Fruit fly (Drosophila melanogaster) whole organism, embryonic: Measurements from ENCODE around the gene ftz.

Experiments used
- Atf-2 ChIP-seq: fragments of 200-800 bp; sonication (Bioruptor generic); optimal IDR thresholded peaks from 2 replicates; lab custom pipeline; 2016; ENCODE audit warnings: missing biosample characterization, missing genetic modification characterization
- Awh ChIP-seq: fragments of 200-800 bp; sonication (Bioruptor generic); IDR thresholded peaks from 2 replicates; pipeline ENCODE4, ENCODE4 v1.3.6; 2022; ENCODE audit warnings: missing biosample characterization, missing genetic modification characterization
- CG10267 ChIP-seq: fragments of 200-800 bp; sonication (Bioruptor generic); optimal IDR thresholded peaks from 2 replicates; lab custom pipeline; 2018; ENCODE audit warnings: missing biosample characterization, mild to moderate bottlenecking, missing genetic modification characterization, moderate library complexity
- CG10565 ChIP-seq: fragments of 200-800 bp; sonication (Bioruptor generic); optimal IDR thresholded peaks from 3 replicates; lab custom pipeline; 2016; ENCODE audit warnings: missing biosample characterization, mild to moderate bottlenecking, missing genetic modification characterization
- CG11504 ChIP-seq: fragments of 200-800 bp; sonication (Bioruptor generic); optimal IDR thresholded peaks from 3 replicates; lab custom pipeline; 2019; ENCODE audit warnings: missing biosample characterization, mild to moderate bottlenecking, missing genetic modification characterization, moderate library complexity
- CG11560 ChIP-seq: fragments of 200-800 bp; sonication (Bioruptor generic); IDR thresholded peaks from 3 replicates; pipeline ENCODE4 v1.3.6; 2022; ENCODE audit warnings: missing biosample characterization, missing genetic modification characterization
- CG1233 ChIP-seq: fragments of 200-800 bp; sonication (Bioruptor generic); optimal IDR thresholded peaks from 4 replicates; lab custom pipeline; 2018; ENCODE audit warnings: missing biosample characterization, mild to moderate bottlenecking, missing genetic modification characterization
- CG13894 ChIP-seq: fragments of 200-800 bp; sonication (Bioruptor generic); optimal IDR thresholded peaks from 3 replicates; lab custom pipeline; 2018; ENCODE audit warnings: missing biosample characterization, mild to moderate bottlenecking, missing genetic modification characterization, moderate library complexity
- CG16779 ChIP-seq: fragments of 200-800 bp; sonication (Bioruptor generic); IDR thresholded peaks from 2 replicates; pipeline ENCODE4 v1.3.6; 2022; ENCODE audit warnings: missing biosample characterization, missing genetic modification characterization
- CG17361 ChIP-seq: fragments of 200-800 bp; sonication (Bioruptor generic); IDR thresholded peaks from 3 replicates; pipeline ENCODE4 v1.3.6; 2022; ENCODE audit warnings: missing biosample characterization, missing genetic modification characterization
- CG17385 ChIP-seq: fragments of 200-800 bp; sonication (Bioruptor generic); optimal IDR thresholded peaks from 3 replicates; lab custom pipeline; 2018; ENCODE audit warnings: missing biosample characterization, mild to moderate bottlenecking, missing genetic modification characterization
- CG31365 ChIP-seq: fragments of 200-800 bp; sonication (Bioruptor generic); optimal IDR thresholded peaks from 2 replicates; lab custom pipeline; 2018; ENCODE audit warnings: missing biosample characterization, mild to moderate bottlenecking, missing genetic modification characterization
- CG4328 ChIP-seq: fragments of 200-800 bp; sonication (Bioruptor generic); optimal IDR thresholded peaks from 3 replicates; lab custom pipeline; 2017; ENCODE audit warnings: missing biosample characterization, missing genetic modification reagents, missing genetic modification characterization
- CG5180 ChIP-seq: fragments of 200-800 bp; sonication (Bioruptor generic); optimal IDR thresholded peaks from 3 replicates; lab custom pipeline; 2017; ENCODE audit warnings: missing biosample characterization, missing genetic modification characterization, mild to moderate bottlenecking, moderate library complexity, missing genetic modification reagents
- CG6854 ChIP-seq: fragments of 200-800 bp; sonication (Bioruptor generic); optimal IDR thresholded peaks from 3 replicates; lab custom pipeline; 2017; ENCODE audit warnings: missing biosample characterization, mild to moderate bottlenecking, missing genetic modification characterization
- D19A ChIP-seq: fragments of 200-800 bp; optimal IDR thresholded peaks from 3 replicates; lab custom pipeline; 2019; ENCODE audit warnings: missing biosample characterization, mild to moderate bottlenecking, missing genetic modification characterization, moderate library complexity
- Deaf1 ChIP-seq: fragments of 200-800 bp; optimal IDR thresholded peaks from 3 replicates; lab custom pipeline; 2019; ENCODE audit warnings: missing biosample characterization, mild to moderate bottlenecking, missing genetic modification characterization, moderate library complexity
- Dp ChIP-seq: fragments of 200-800 bp; sonication (Bioruptor generic); optimal IDR thresholded peaks from 2 replicates; lab custom pipeline; 2018; ENCODE audit warnings: missing biosample characterization, mild to moderate bottlenecking, missing genetic modification characterization, moderate library complexity
- Mad ChIP-seq: fragments of 200-800 bp; sonication (Bioruptor generic); optimal IDR thresholded peaks from 2 replicates; lab custom pipeline; 2016; ENCODE audit warnings: missing biosample characterization, missing genetic modification characterization
- Mrtf ChIP-seq: fragments of 200-800 bp; sonication (Bioruptor generic); IDR thresholded peaks from 3 replicates; pipeline ENCODE4 v1.3.6; 2022; ENCODE audit warnings: missing biosample characterization, missing genetic modification characterization
- NK7.1 ChIP-seq: fragments of 200-800 bp; sonication (Bioruptor generic); optimal IDR thresholded peaks from 3 replicates; lab custom pipeline; 2016; ENCODE audit warnings: missing biosample characterization, missing genetic modification characterization
- Six4 ChIP-seq: fragments of 200-800 bp; sonication (Bioruptor generic); optimal IDR thresholded peaks from 2 replicates; lab custom pipeline; 2016; ENCODE audit warnings: missing biosample characterization, missing genetic modification characterization
- Xbp1 ChIP-seq: fragments of 200-800 bp; sonication (Bioruptor generic); optimal IDR thresholded peaks from 3 replicates; lab custom pipeline; 2016; ENCODE audit warnings: missing biosample characterization, mild to moderate bottlenecking, missing genetic modification characterization
- abd-A ChIP-seq: fragments of 200-800 bp; sonication (Bioruptor generic); optimal IDR thresholded peaks from 3 replicates; lab custom pipeline; 2019; ENCODE audit warnings: missing biosample characterization, mild to moderate bottlenecking, missing genetic modification characterization, moderate library complexity
- az2 ChIP-seq: fragments of 200-800 bp; sonication (Bioruptor generic); optimal IDR thresholded peaks from 3 replicates; lab custom pipeline; 2016; ENCODE audit warnings: missing biosample characterization, missing genetic modification characterization
- cg ChIP-seq: fragments of 200-800 bp; sonication (Bioruptor generic); optimal IDR thresholded peaks from 3 replicates; lab custom pipeline; 2019; ENCODE audit warnings: missing biosample characterization, mild to moderate bottlenecking, missing genetic modification characterization, moderate library complexity
- chinmo ChIP-seq: fragments of 200-800 bp; sonication (Bioruptor generic); IDR thresholded peaks from 4 replicates; pipeline ENCODE4 v1.3.6; 2022; ENCODE audit warnings: missing biosample characterization, missing genetic modification characterization; ENCODE audit not compliant: partially characterized antibody
- danr ChIP-seq: fragments of 200-800 bp; sonication (Bioruptor generic); IDR thresholded peaks from 2 replicates; pipeline ENCODE4 v1.3.6; 2022; ENCODE audit warnings: missing biosample characterization, missing genetic modification characterization
- eve ChIP-seq, 2 experiments: fragments of >200 bp; optimal IDR thresholded peaks; 2 replicates each; lab custom pipeline; 2017; ENCODE audit warnings: missing biosample characterization in 2 of 2, missing genetic modification characterization in 2 of 2
- gsb ChIP-seq: fragments of 200-800 bp; sonication (Bioruptor generic); IDR thresholded peaks from 2 replicates; pipeline ENCODE4 v1.3.6; 2022; ENCODE audit warnings: missing biosample characterization, missing genetic modification characterization
- lov ChIP-seq, 2 experiments: fragments of 200-800 bp in 1 of 2; fragments of >200 bp in 1 of 2; sonication (Bioruptor generic) in 1 of 2; IDR thresholded peaks in 1 of 2; optimal IDR thresholded peaks in 1 of 2; 2 replicates in 1 of 2; 3 replicates in 1 of 2; pipeline versions ENCODE4 v1.3.6 to Lab custom; 2017 to 2022; ENCODE audit warnings: missing biosample characterization in 1 of 2, missing genetic modification characterization in 1 of 2
- mam ChIP-seq: fragments of 200-800 bp; sonication (Bioruptor generic); optimal IDR thresholded peaks from 3 replicates; lab custom pipeline; 2016; ENCODE audit warnings: missing biosample characterization, missing genetic modification characterization
- org-1 ChIP-seq: fragments of 200-800 bp; sonication (Bioruptor generic); optimal IDR thresholded peaks from 2 replicates; lab custom pipeline; 2017; ENCODE audit warnings: missing biosample characterization, missing genetic modification characterization
- prd ChIP-seq, 3 experiments: fragments of >200 bp in 2 of 3; fragments of 200-800 bp in 1 of 3; sonication (Bioruptor generic) in 1 of 3; optimal IDR thresholded peaks in 2 of 3; IDR thresholded peaks in 1 of 3; 2 replicates in 2 of 3; 3 replicates in 1 of 3; pipeline versions ENCODE4 v1.3.6 to Lab custom; 2017 to 2022; ENCODE audit warnings: missing biosample characterization in 1 of 3, missing genetic modification characterization in 1 of 3
- sd ChIP-seq: fragments of 200-800 bp; sonication (Bioruptor generic); optimal IDR thresholded peaks from 3 replicates; lab custom pipeline; 2018; ENCODE audit warnings: missing biosample characterization, mild to moderate bottlenecking, missing genetic modification characterization, moderate library complexity
- sens ChIP-seq: fragments of 200-800 bp; sonication (Bioruptor generic); peaks from one replicate; lab custom pipeline; 2016; ENCODE audit warnings: missing biosample characterization, missing genetic modification characterization
- sqz ChIP-seq: fragments of 200-800 bp; sonication (Bioruptor generic); optimal IDR thresholded peaks from 3 replicates; lab custom pipeline; 2018; ENCODE audit warnings: missing biosample characterization, mild to moderate bottlenecking, missing genetic modification characterization
- tgo ChIP-seq: fragments of 200-800 bp; sonication (Bioruptor generic); IDR thresholded peaks from 3 replicates; pipeline ENCODE4 v1.3.6; 2022; ENCODE audit warnings: missing biosample characterization, missing genetic modification characterization
- tin ChIP-seq: fragments of 200-800 bp; sonication (Bioruptor generic); optimal IDR thresholded peaks from 3 replicates; lab custom pipeline; 2016; ENCODE audit warnings: missing biosample characterization, missing genetic modification characterization
- tio ChIP-seq: fragments of 200-800 bp; sonication (Bioruptor generic); optimal IDR thresholded peaks from 2 replicates; lab custom pipeline; 2017; ENCODE audit warnings: missing biosample characterization, missing genetic modification characterization, inconsistent platforms
- usp ChIP-seq: fragments of >200 bp; optimal IDR thresholded peaks from 2 replicates; lab custom pipeline; 2017; ENCODE audit warnings: missing biosample characterization, missing genetic modification characterization
- vvl ChIP-seq: fragments of 200-800 bp; sonication (Bioruptor generic); IDR thresholded peaks from 2 replicates; pipeline ENCODE4 v1.3.6; 2022; ENCODE audit warnings: missing biosample characterization, missing genetic modification characterization
- wdn ChIP-seq: fragments of 200-800 bp; sonication (Bioruptor generic); IDR thresholded peaks from 2 replicates; pipeline ENCODE4 v1.3.6; 2022; ENCODE audit warnings: missing biosample characterization, missing genetic modification characterization
- wek ChIP-seq: fragments of 200-800 bp; sonication (Bioruptor generic); optimal IDR thresholded peaks from 3 replicates; lab custom pipeline; 2018; ENCODE audit warnings: missing biosample characterization, mild to moderate bottlenecking, missing genetic modification characterization, moderate library complexity
- zf30C ChIP-seq: fragments of 200-800 bp; sonication (Bioruptor generic); optimal IDR thresholded peaks from 3 replicates; lab custom pipeline; 2018; ENCODE audit warnings: missing biosample characterization, mild to moderate bottlenecking, missing genetic modification characterization

The ftz gene

DNA sequence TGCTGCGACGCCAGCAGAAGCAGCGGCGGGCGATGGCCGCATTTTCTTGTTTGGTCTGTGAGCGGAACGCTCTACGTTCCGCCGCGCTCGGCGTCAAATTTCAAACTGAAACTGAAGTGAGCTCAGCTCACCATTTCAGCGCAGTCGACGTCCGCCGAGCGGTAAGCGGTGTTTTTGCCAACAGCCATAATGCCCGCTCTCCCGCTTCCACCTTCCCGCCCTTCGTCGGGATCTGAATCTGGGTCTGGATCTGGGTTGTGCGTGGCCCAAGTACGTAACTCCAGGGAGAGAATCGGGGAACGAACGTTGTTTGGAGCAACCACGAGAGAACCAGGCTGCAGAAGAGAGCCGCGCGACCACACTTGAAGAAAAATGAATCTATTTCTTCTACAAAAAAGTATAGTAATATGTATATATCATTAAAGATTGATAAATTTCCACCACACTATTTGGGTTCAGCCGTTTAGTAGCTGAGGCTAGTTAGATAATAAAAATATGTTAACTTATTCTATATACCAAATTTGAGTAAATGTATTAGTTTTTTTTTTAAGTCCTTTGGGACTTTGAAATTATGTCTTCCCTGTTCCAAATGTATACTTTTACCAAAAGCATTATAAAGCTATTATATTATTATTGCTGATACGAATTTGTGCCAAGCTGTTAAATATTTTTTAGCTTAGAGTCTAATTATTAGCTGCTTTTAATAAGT, 47.7 kb upstream of the ftz start (continued):
- TF ChIP-seq CG17361 (GFP tag; lab: Robert Waterston, UW), result peak; percentile 74
- no peak for TF ChIP-seq CG1233
- peak; percentile 5 for TF ChIP-seq wek
- TF ChIP-seq CG11504, result peak; percentile 52
- 0 out of 2 replicates have a peak, but pooled peaks have one; percentile 27 for TF ChIP-seq vvl (GFP tag; lab: Robert Waterston, UW)
- TF ChIP-seq wdn (GFP tag; lab: Robert Waterston, UW), result no peak
- TF ChIP-seq Atf-2 (GFP tag; lab: Kevin White, UChicago), result no peak
- no peak for TF ChIP-seq sqz
- TF ChIP-seq Xbp1 (GFP tag; lab: Kevin White, UChicago), result peak; percentile 15
- TF ChIP-seq lov (optimal IDR thresholded peaks at IDR 0.05; lab: Kevin White, UChicago), result no peak
- TF ChIP-seq lov (GFP tag; IDR thresholded peaks at IDR 0.05; lab: Robert Waterston, UW), result 0 out of 3 replicates have a peak, but pooled peaks have one; percentile 41
- TF ChIP-seq mam (GFP tag; lab: Kevin White, UChicago), result no peak
- TF ChIP-seq eve (GFP tag; optimal IDR thresholded peaks at IDR 0.05; lab: Kevin White, UChicago), result peak in 1 of 2 experiments; percentile 15
- no peak for TF ChIP-seq Mrtf (GFP tag; lab: Robert Waterston, UW)
- TF ChIP-seq Awh (GFP tag; lab: Robert Waterston, UW), result 0 out of 2 replicates have a peak, but pooled peaks have one; percentile 6
- TF ChIP-seq CG10267 (tag; lab: Kevin White, UChicago), result peak; percentile 26
- no peak for TF ChIP-seq tin (GFP tag; lab: Kevin White, UChicago)
- peak; percentile 91 for TF ChIP-seq CG16779 (GFP tag; lab: Robert Waterston, UW)
- TF ChIP-seq danr (GFP tag; lab: Robert Waterston, UW), result no peak
- TF ChIP-seq CG6854, result no peak
- no peak for TF ChIP-seq usp (GFP tag; lab: Kevin White, UChicago)
- no peak for TF ChIP-seq NK7.1 (GFP tag; lab: Kevin White, UChicago)
- TF ChIP-seq az2 (GFP tag; lab: Kevin White, UChicago), result peak; percentile 20
- TF ChIP-seq zf30C (GFP tag; lab: Kevin White, UChicago), result peak; percentile 87
- TF ChIP-seq Mad (GFP tag; lab: Kevin White, UChicago), result no peak
- no peak for TF ChIP-seq Dp (GFP tag; lab: Kevin White, UChicago)
- peak; percentile 12 for TF ChIP-seq CG5180
- peak; percentile 58; the same call in 1 of the 4 replicates for TF ChIP-seq chinmo (GFP tag; lab: Robert Waterston, UW)
- no peak for TF ChIP-seq prd (optimal IDR thresholded peaks at IDR 0.05; lab: Kevin White, UChicago)
- peak; percentile 5; the same call in 1 of the 3 replicates for TF ChIP-seq prd (GFP tag; IDR thresholded peaks at IDR 0.05; lab: Robert Waterston, UW)

DNA sequence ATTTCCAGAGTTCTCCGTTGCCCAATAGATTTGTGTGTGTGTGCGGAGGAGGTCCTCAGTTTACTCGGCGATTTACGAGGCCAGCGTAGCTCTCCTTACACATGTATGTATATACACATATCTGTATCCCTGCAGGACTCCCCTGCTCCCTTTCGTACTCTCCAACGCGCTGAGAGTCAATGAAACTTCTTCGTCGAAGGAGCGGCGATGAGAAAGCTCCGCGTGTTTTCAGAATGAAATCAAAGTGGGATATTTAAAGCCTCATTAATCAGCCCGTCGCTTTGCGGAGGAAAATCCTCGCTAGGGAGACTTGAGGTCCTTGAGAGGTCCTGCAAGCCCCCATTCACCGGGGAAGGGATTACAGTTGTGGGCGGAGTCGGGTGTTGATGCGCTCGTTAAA, 46.9 kb upstream of the ftz start:
- TF ChIP-seq sens (GFP tag; lab: Kevin White, UChicago) (peak; percentile 17), CG10565 (GFP tag; lab: Kevin White, UChicago) (no peak), abd-A (tag; lab: Kevin White, UChicago) (peak; percentile 86), CG11560 (tag; lab: Robert Waterston, UW) (no peak), tgo (GFP tag; lab: Robert Waterston, UW) (no peak), CG17385 (GFP tag; lab: Kevin White, UChicago) (no peak), CG16779 (GFP tag; lab: Robert Waterston, UW) (0 out of 2 replicates have a peak, but pooled peaks have one; percentile 36), Deaf1 (tag; lab: Kevin White, UChicago) (peak; percentile 42), CG13894 (tag; lab: Kevin White, UChicago) (peak; percentile 72), gsb (GFP tag; lab: Robert Waterston, UW) (no peak), cg (peak; percentile 16), sd (tag; lab: Kevin White, UChicago) (no peak), CG31365 (tag; lab: Kevin White, UChicago) (peak; percentile 25), tio (GFP tag; lab: Kevin White, UChicago) (no peak), org-1 (GFP tag; lab: Kevin White, UChicago) (no peak), chinmo (GFP tag; lab: Robert Waterston, UW) (0 out of 4 replicates have a peak, but pooled peaks have one; percentile 61), Six4 (GFP tag; lab: Kevin White, UChicago) (no peak), CG4328 (GFP tag; lab: Kevin White, UChicago) (no peak), D19A (tag; lab: Kevin White, UChicago) (no peak)
